Fruit fly (Drosophila melanogaster): ENCODE measurements around the gene odd.

Gene odd

dm6 chr2L:3645339-3645738 is 38.8 kb upstream of the odd start:
- peak; percentile 56 for TF ChIP-seq Gug (GFP tag; IDR thresholded peaks at IDR 0.05)
- TF ChIP-seq fd59A (GFP tag; optimal IDR thresholded peaks at IDR 0.05) = no peak
- peak; percentile 15 for TF ChIP-seq CG10631 (GFP tag; optimal IDR thresholded peaks at IDR 0.05)
- peak; percentile 22; the same call in 1 of the 3 replicates for TF ChIP-seq CG8119 (GFP tag; IDR thresholded peaks at IDR 0.05)
- peak; percentile 47 for TF ChIP-seq CG32006 (GFP tag; optimal IDR thresholded peaks at IDR 0.05)
- peak; percentile 23 for TF ChIP-seq net (GFP tag; optimal IDR thresholded peaks at IDR 0.05)
- TF ChIP-seq CG6163 (GFP tag; IDR thresholded peaks at IDR 0.05) = peak; percentile 47; the same call in 1 of the 3 replicates
- TF ChIP-seq dsx (GFP tag; optimal IDR thresholded peaks at IDR 0.05; ENCODE audit: poor library complexity, severe bottlenecking) = no peak
- TF ChIP-seq Hr4 (GFP tag; optimal IDR thresholded peaks at IDR 0.05) = peak; percentile 14
- no peak for TF ChIP-seq cyc (GFP tag; optimal IDR thresholded peaks at IDR 0.05)
- peak; percentile 36 for TF ChIP-seq Eip78C (GFP tag)
- no peak for TF ChIP-seq CG11294 (GFP tag; IDR thresholded peaks at IDR 0.05)
- TF ChIP-seq lz (GFP tag; optimal IDR thresholded peaks at IDR 0.05) = no peak
- TF ChIP-seq CG6276 (GFP tag; optimal IDR thresholded peaks at IDR 0.05) = peak; percentile 47
- no peak for TF ChIP-seq Hr39 (GFP tag; optimal IDR thresholded peaks at IDR 0.05)
- TF ChIP-seq CG3919 (GFP tag; optimal IDR thresholded peaks at IDR 0.05) = peak; percentile 34
- peak; percentile 60 for TF ChIP-seq CG15336 (GFP tag; IDR thresholded peaks at IDR 0.05)
- TF ChIP-seq svp (GFP tag) = no peak
- TF ChIP-seq eg (GFP tag; IDR thresholded peaks at IDR 0.05) = 0 out of 3 replicates have a peak, but pooled peaks have one; percentile 40
- TF ChIP-seq CG6808 (GFP tag; optimal IDR thresholded peaks at IDR 0.05) = no peak
- TF ChIP-seq CG4318 (GFP tag; optimal IDR thresholded peaks at IDR 0.05) = no peak
- TF ChIP-seq ss (GFP tag; optimal IDR thresholded peaks at IDR 0.05) = no peak
- no peak for TF ChIP-seq CG11902 (GFP tag; optimal IDR thresholded peaks at IDR 0.05)

- TF ChIP-seq Eip93F (GFP tag; optimal IDR thresholded peaks at IDR 0.05) = peak; percentile 31
- TF ChIP-seq CG3919 (GFP tag; optimal IDR thresholded peaks at IDR 0.05) = no peak
- TF ChIP-seq OdsH (GFP tag; optimal IDR thresholded peaks at IDR 0.05) = no peak
- TF ChIP-seq vri (GFP tag; optimal IDR thresholded peaks at IDR 0.05) = peak; percentile 84
- no peak for TF ChIP-seq CG10669 (GFP tag; optimal IDR thresholded peaks at IDR 0.05)
- TF ChIP-seq Hr4 (GFP tag; optimal IDR thresholded peaks at IDR 0.05) = no peak
- TF ChIP-seq CG8632 (GFP tag; optimal IDR thresholded peaks at IDR 0.05) = no peak
- no peak for TF ChIP-seq CG7368 (GFP tag; optimal IDR thresholded peaks at IDR 0.05)
- TF ChIP-seq Eip78C (GFP tag) = peak; percentile 42
- peak; percentile 89 for TF ChIP-seq svp (GFP tag)
- TF ChIP-seq topi (GFP tag; optimal IDR thresholded peaks at IDR 0.05) = no peak
Measured at dm6 chr2L:3642148-3642920, 35.8 kb upstream of the odd start.

dm6 chr2L:3640952-3641351 is 34.4 kb upstream of the odd start:
- no peak for TF ChIP-seq svp (GFP tag)
- TF ChIP-seq fkh (GFP tag; optimal IDR thresholded peaks at IDR 0.05) = peak; percentile 66

dm6 chr2L:3639924-3640323 is 33.4 kb upstream of the odd start:
- peak; percentile 66 for TF ChIP-seq Eip78C (GFP tag)
- TF ChIP-seq Ets21C (GFP tag; optimal IDR thresholded peaks at IDR 0.05) = no peak
- TF ChIP-seq CG10631 (GFP tag; optimal IDR thresholded peaks at IDR 0.05) = no peak
- TF ChIP-seq fkh (GFP tag; optimal IDR thresholded peaks at IDR 0.05) = peak; percentile 38
- TF ChIP-seq CG6163 (GFP tag; IDR thresholded peaks at IDR 0.05) = peak; percentile 37; the same call in 1 of the 3 replicates
- no peak for TF ChIP-seq Blimp-1 (GFP tag; optimal IDR thresholded peaks at IDR 0.05)
- TF ChIP-seq dsx (GFP tag; optimal IDR thresholded peaks at IDR 0.05; ENCODE audit: poor library complexity, severe bottlenecking) = peak; percentile 55
- TF ChIP-seq CG3919 (GFP tag; optimal IDR thresholded peaks at IDR 0.05) = no peak
- no peak for TF ChIP-seq Smox (GFP tag; optimal IDR thresholded peaks at IDR 0.05)
- TF ChIP-seq spab (GFP tag; optimal IDR thresholded peaks at IDR 0.05) = peak; percentile 5
- TF ChIP-seq net (GFP tag; optimal IDR thresholded peaks at IDR 0.05) = no peak
- peak; percentile 62 for TF ChIP-seq CG1621 (tag; optimal IDR thresholded peaks at IDR 0.05)
- no peak for TF ChIP-seq Met (GFP tag; optimal IDR thresholded peaks at IDR 0.05)
- no peak for TF ChIP-seq CG8632 (GFP tag; optimal IDR thresholded peaks at IDR 0.05)
- no peak for TF ChIP-seq CG7368 (GFP tag; optimal IDR thresholded peaks at IDR 0.05)
- peak; percentile 2 for TF ChIP-seq CG16779 (tag; optimal IDR thresholded peaks at IDR 0.05)
- peak; percentile 22 for TF ChIP-seq Eip75B (GFP tag; optimal IDR thresholded peaks at IDR 0.05)
- TF ChIP-seq Ets96B (tag; optimal IDR thresholded peaks at IDR 0.05) = no peak
- peak; percentile 99 for TF ChIP-seq svp (GFP tag)
- TF ChIP-seq CG15336 (GFP tag; IDR thresholded peaks at IDR 0.05) = peak; percentile 16; the same call in 1 of the 2 replicates
- TF ChIP-seq CG8119 (GFP tag; IDR thresholded peaks at IDR 0.05) = no peak
- peak; percentile 24 to 46 for TF ChIP-seq ss (GFP tag; optimal IDR thresholded peaks at IDR 0.05)
- 0 out of 3 replicates have a peak, but pooled peaks have one; percentile 30 for TF ChIP-seq eg (GFP tag; IDR thresholded peaks at IDR 0.05)
- TF ChIP-seq CG6854 (GFP tag; optimal IDR thresholded peaks at IDR 0.05) = no peak
- peak; percentile 69 for TF ChIP-seq vri (GFP tag; optimal IDR thresholded peaks at IDR 0.05)
- TF ChIP-seq CG34406 (GFP tag; optimal IDR thresholded peaks at IDR 0.05) = no peak
- no peak for TF ChIP-seq Sox14 (GFP tag; optimal IDR thresholded peaks at IDR 0.05)
